Worm (Caenorhabditis elegans) whole organism, L4 larva: ENCODE data around the gene T06D8.9.

ENCODE experiments used
- duxl-1 ChIP-seq: sonication (generic microtip); optimal IDR thresholded peaks from 2 replicates; lab custom pipeline; 2016; ENCODE audit warnings: mild to moderate bottlenecking, missing genetic modification characterization, moderate library complexity, missing compliant biosample characterization; ENCODE audit not compliant: poor library complexity
- mdt-29 ChIP-seq: fragments of 200-800 bp; sonication (Bioruptor generic); IDR thresholded peaks from 2 replicates; pipeline ENCODE4 v1.3.6; 2022; ENCODE audit warnings: missing genetic modification reagents, missing genetic modification characterization, missing compliant biosample characterization
- php-3 ChIP-seq: fragments of 200-800 bp; sonication (Bioruptor generic); IDR thresholded peaks from 2 replicates; pipeline ENCODE4 v1.3.6; 2022; ENCODE audit warnings: missing genetic modification reagents, missing genetic modification characterization, missing compliant biosample characterization
- skn-1 ChIP-seq: fragments of 150-350 bp; optimal IDR thresholded peaks from 2 replicates; lab custom pipeline; 2014; ENCODE audit warnings: missing biosample characterization, missing genetic modification characterization
- unc-39 ChIP-seq: sonication (generic microtip); optimal IDR thresholded peaks from 2 replicates; lab custom pipeline; 2017; ENCODE audit warnings: missing biosample characterization, missing genetic modification characterization

- no peak for TF ChIP-seq php-3
- TF ChIP-seq unc-39 (tag; lab: Kevin White, UChicago) = no peak
- TF ChIP-seq duxl-1 = no peak
- no peak for TF ChIP-seq mdt-29 (GFP tag; lab: Robert Waterston, UW)
- TF ChIP-seq skn-1 (tag; lab: Kevin White, UChicago) = no peak
These were observed 45.3 kb downstream of the T06D8.9 start for ce11 chrII:11284701-11285100.
